Fruit fly (Drosophila melanogaster): ENCODE data around the gene CG8209.

The CG8209 gene

dm6 chr3L:7976081-7976483 lies at the start of gene CG8209, which contains the start of gene HP4 (continued):
- TF ChIP-seq fd85E (GFP tag; optimal IDR thresholded peaks at IDR 0.05) = no peak
- peak; percentile 84 for TF ChIP-seq CG8632 (GFP tag; optimal IDR thresholded peaks at IDR 0.05)
- TF ChIP-seq ss (GFP tag; optimal IDR thresholded peaks at IDR 0.05) = peak in 1 of 2 experiments; percentile 45
- peak; percentile 79 for TF ChIP-seq CG3032 (tag; optimal IDR thresholded peaks at IDR 0.05)
- TF ChIP-seq CG6163 (GFP tag; IDR thresholded peaks at IDR 0.05) = peak; percentile 70; the same call in 2 of the 3 replicates
- TF ChIP-seq CG6854 (GFP tag; optimal IDR thresholded peaks at IDR 0.05) = peak; percentile 5
- no peak for TF ChIP-seq spab (GFP tag; optimal IDR thresholded peaks at IDR 0.05)

dm6 chr3L:7934200-7934599 lies 42.0 kb upstream of the CG8209 start:
- TF ChIP-seq CG10631 (GFP tag; optimal IDR thresholded peaks at IDR 0.05) (no peak), Sox15 (GFP tag; optimal IDR thresholded peaks at IDR 0.05) (no peak), CG1621 (tag; optimal IDR thresholded peaks at IDR 0.05) (no peak), CG8632 (GFP tag; optimal IDR thresholded peaks at IDR 0.05) (no peak), CG16779 (tag; optimal IDR thresholded peaks at IDR 0.05) (no peak), CG6854 (GFP tag; optimal IDR thresholded peaks at IDR 0.05) (no peak), Ets96B (tag; optimal IDR thresholded peaks at IDR 0.05) (no peak), Gug (GFP tag; IDR thresholded peaks at IDR 0.05) (no peak), Sox14 (GFP tag; optimal IDR thresholded peaks at IDR 0.05) (no peak), net (GFP tag; optimal IDR thresholded peaks at IDR 0.05) (no peak), achi (GFP tag; optimal IDR thresholded peaks at IDR 0.05) (no peak), Blimp-1 (GFP tag; optimal IDR thresholded peaks at IDR 0.05) (no peak), Lpt (GFP tag; optimal IDR thresholded peaks at IDR 0.05) (no peak), CG32006 (GFP tag; optimal IDR thresholded peaks at IDR 0.05) (no peak)

- no peak for TF ChIP-seq CG6163 (GFP tag; IDR thresholded peaks at IDR 0.05)
- peak; percentile 62 for TF ChIP-seq vri (GFP tag; optimal IDR thresholded peaks at IDR 0.05)
These were observed 41.3 kb upstream of the CG8209 start for dm6 chr3L:7934857-7935256.

DNA sequence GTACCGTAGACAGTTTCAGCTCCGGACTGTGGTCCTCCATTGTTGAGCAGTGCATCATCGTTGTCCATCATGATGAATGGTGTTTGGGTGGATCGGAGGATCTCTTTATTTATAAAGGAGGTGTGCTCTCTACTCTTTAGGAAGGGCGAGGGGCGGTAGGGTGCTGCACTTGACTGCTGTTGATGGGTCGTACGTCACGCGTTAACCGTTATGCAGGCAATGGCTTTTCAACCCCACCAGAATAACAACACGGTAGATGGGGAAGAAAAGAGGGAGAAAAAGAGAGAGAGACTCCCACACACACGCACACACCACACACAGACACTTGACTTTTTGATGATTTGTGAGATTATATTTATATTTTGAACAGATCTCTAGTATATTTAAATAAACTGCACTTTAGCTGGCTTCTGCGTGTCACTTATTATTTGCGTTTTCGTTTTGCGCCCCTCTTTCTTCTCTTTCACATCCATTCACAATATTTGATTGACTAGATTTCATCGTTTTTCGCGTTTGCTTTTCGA lies 40.7 kb upstream of the CG8209 start:
- TF ChIP-seq OdsH (GFP tag; optimal IDR thresholded peaks at IDR 0.05) (no peak), svp (GFP tag) (peak; percentile 72)

dm6 chr3L:7935933-7936494 lies 40.2 kb upstream of the CG8209 start, which contains the start of the genes syd and Srp9:
TSS of gene syd (minus strand) at chr3L:7936120.
TSS of gene Srp9 (plus strand) at chr3L:7936373.
- TF ChIP-seq Ets21C (GFP tag; optimal IDR thresholded peaks at IDR 0.05) (no peak), Smox (GFP tag; optimal IDR thresholded peaks at IDR 0.05) (no peak), fkh (GFP tag; optimal IDR thresholded peaks at IDR 0.05) (peak; percentile 7), topi (GFP tag; optimal IDR thresholded peaks at IDR 0.05) (no peak), svp (GFP tag) (peak; percentile 28), CG6854 (GFP tag; optimal IDR thresholded peaks at IDR 0.05) (peak; percentile 51)

DNA sequence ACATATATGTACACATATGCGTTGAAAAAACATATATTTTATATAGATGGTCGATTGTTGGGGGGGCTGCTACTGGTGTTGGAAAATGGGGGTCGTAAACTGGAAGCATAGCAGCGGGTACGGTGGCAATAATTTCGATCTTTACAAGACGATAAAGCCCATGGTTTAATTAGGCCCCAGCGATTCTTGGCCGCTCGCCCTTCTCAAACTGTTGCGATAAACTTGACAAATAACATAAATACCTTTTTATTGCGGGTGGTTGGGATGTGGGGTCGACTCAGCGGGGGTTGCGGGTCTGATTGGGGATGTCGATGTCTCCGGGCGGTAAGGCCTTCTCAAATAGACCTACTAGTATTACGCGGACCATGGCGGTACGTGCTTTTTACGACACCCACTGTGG lies 37.6 kb upstream of the CG8209 start:
- TF ChIP-seq pdm3 (GFP tag; optimal IDR thresholded peaks at IDR 0.05) (no peak), fkh (GFP tag; optimal IDR thresholded peaks at IDR 0.05) (peak; percentile 67), Eip75B (GFP tag; optimal IDR thresholded peaks at IDR 0.05) (no peak), Sox15 (GFP tag; optimal IDR thresholded peaks at IDR 0.05) (no peak)

DNA sequence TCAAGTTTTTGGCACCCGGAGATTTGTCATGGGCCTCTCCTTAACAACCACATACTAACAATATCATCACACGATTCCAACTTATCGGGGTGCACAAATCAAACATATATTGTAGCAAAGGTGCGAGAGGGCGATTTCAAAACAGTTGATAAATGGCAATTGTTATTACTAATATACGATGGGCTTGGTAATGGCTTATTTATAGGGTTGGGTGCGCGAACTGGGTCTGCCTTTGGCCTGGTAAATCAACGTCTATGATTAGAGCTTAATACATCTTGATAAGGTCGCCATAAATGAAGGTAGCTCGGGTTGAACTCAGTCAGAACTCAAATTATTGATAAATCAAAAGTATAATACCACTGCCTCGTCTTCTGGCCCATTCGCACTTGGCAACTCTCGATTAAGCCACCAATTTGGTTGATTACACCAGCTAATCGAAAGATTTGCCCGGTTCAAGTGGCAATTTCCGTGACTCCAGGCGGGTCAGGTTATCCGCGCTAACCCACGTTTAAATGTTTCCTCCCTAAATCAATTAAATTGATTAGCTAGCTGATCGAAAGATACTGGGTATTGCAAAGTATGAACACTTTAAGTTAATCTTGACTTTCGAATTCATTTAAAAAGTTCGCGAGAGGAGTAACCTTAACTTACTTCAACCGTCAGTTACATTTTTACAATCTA lies 35.5 kb upstream of the CG8209 start:
- peak; percentile 40 for TF ChIP-seq vri (GFP tag; optimal IDR thresholded peaks at IDR 0.05)
- TF ChIP-seq Hr39 (GFP tag; optimal IDR thresholded peaks at IDR 0.05) = no peak

Measured in whole organism, prepupa.